Worm (Caenorhabditis elegans) whole organism, L1 larva: ENCODE results near the gene col-71.

Experiments used
- C16A3.4 ChIP-seq: fragments of 150-350 bp; optimal IDR thresholded peaks from 2 replicates; lab custom pipeline; 2014; ENCODE audit warnings: missing biosample characterization, missing genetic modification characterization
- C34B4.2 ChIP-seq: sonication (generic microtip); optimal IDR thresholded peaks from 2 replicates; lab custom pipeline; 2017; ENCODE audit warnings: mild to moderate bottlenecking, missing genetic modification characterization, missing compliant biosample characterization
- F16B12.6 ChIP-seq: fragments of 150-350 bp; optimal IDR thresholded peaks from 2 replicates; lab custom pipeline; 2014; ENCODE audit warnings: missing biosample characterization, missing genetic modification characterization
- Y116A8C.19 ChIP-seq: sonication (generic microtip); optimal IDR thresholded peaks from 2 replicates; lab custom pipeline; 2016; ENCODE audit warnings: missing compliant biosample characterization, missing genetic modification characterization, borderline replicate concordance
- alr-1 ChIP-seq: fragments of 200-800 bp; sonication (Bioruptor generic); optimal IDR thresholded peaks from 2 replicates; lab custom pipeline; 2018; ENCODE audit warnings: borderline replicate concordance, mild to moderate bottlenecking, missing genetic modification characterization, missing compliant biosample characterization
- aly-2 ChIP-seq: fragments of 150-350 bp; optimal IDR thresholded peaks from 2 replicates; lab custom pipeline; 2014; ENCODE audit warnings: missing biosample characterization, missing genetic modification characterization
- blmp-1 ChIP-seq: fragments of 150-350 bp; optimal IDR thresholded peaks from 2 replicates; lab custom pipeline; 2014; ENCODE audit warnings: missing biosample characterization, missing genetic modification characterization
- ceh-63 ChIP-seq: fragments of 200-800 bp; sonication (Bioruptor generic); optimal IDR thresholded peaks from 2 replicates; lab custom pipeline; 2018; ENCODE audit warnings: mild to moderate bottlenecking, missing genetic modification characterization, missing compliant biosample characterization
- ceh-8 ChIP-seq: fragments of 200-800 bp; sonication (Bioruptor generic); optimal IDR thresholded peaks from 2 replicates; lab custom pipeline; 2018; ENCODE audit warnings: mild to moderate bottlenecking, missing genetic modification characterization, moderate library complexity, missing compliant biosample characterization
- ceh-82 ChIP-seq, 3 experiments: fragments of 150-350 bp in 1 of 3; sonication (generic microtip) in 2 of 3; optimal IDR thresholded peaks; 2 replicates each; lab custom pipeline; 2014 to 2017; ENCODE audit warnings: missing biosample characterization in 3 of 3, missing genetic modification characterization in 3 of 3
- ceh-88 ChIP-seq: fragments of 200-800 bp; sonication (Bioruptor generic); IDR thresholded peaks from 2 replicates; pipeline ENCODE4 v1.3.6; 2022; ENCODE audit warnings: missing genetic modification characterization, missing compliant biosample characterization
- ceh-90 ChIP-seq: sonication (generic microtip); optimal IDR thresholded peaks from 2 replicates; lab custom pipeline; 2016; ENCODE audit warnings: missing genetic modification characterization, missing compliant biosample characterization
- ces-1 ChIP-seq: fragments of 150-350 bp; optimal IDR thresholded peaks from 2 replicates; lab custom pipeline; 2014; ENCODE audit warnings: missing biosample characterization, missing genetic modification reagents, missing genetic modification characterization
- dsc-1 ChIP-seq: sonication (generic microtip); optimal IDR thresholded peaks from 2 replicates; lab custom pipeline; 2016; ENCODE audit warnings: mild to moderate bottlenecking, missing genetic modification characterization, missing compliant biosample characterization
- efl-1 ChIP-seq, 4 experiments: fragments of 150-350 bp; optimal IDR thresholded peaks in 3 of 4; peaks in 1 of 4; 1 replicate in 1 of 4; 2 replicates in 3 of 4; lab custom pipeline; 2014; ENCODE audit warnings: missing biosample characterization in 2 of 4, missing genetic modification characterization in 2 of 4, missing genetic modification reagents in 2 of 4
- efl-3 ChIP-seq: fragments of 200-800 bp; sonication (Bioruptor generic); optimal IDR thresholded peaks from 2 replicates; lab custom pipeline; 2018; ENCODE audit warnings: mild to moderate bottlenecking, missing genetic modification characterization, missing compliant biosample characterization
- egl-13 ChIP-seq: sonication (generic microtip); optimal IDR thresholded peaks from 2 replicates; lab custom pipeline; 2016; ENCODE audit warnings: missing genotype, missing genetic modification reagents, missing genetic modification characterization, missing compliant biosample characterization
- egl-27 ChIP-seq, 2 experiments: fragments of 150-350 bp in 1 of 2; sonication (generic microtip); optimal IDR thresholded peaks; 3 replicates each; lab custom pipeline; 2017 to 2018; ENCODE audit warnings: missing biosample characterization in 2 of 2, missing genetic modification characterization in 2 of 2, missing genetic modification reagents in 2 of 2
- elt-3 ChIP-seq, 6 experiments: fragments of 150-350 bp in 1 of 6; sonication (generic microtip); optimal IDR thresholded peaks; 2 replicates each; lab custom pipeline; 2017 to 2018; ENCODE audit warnings: missing biosample characterization in 6 of 6, missing genetic modification characterization in 6 of 6, inconsistent platforms in 1 of 6
- ets-5 ChIP-seq: fragments of 200-800 bp; sonication (Bioruptor generic); IDR thresholded peaks from 2 replicates; pipeline ENCODE4 v1.3.6; 2022; ENCODE audit warnings: missing genetic modification characterization, missing compliant biosample characterization
- fkh-10 ChIP-seq: sonication (generic microtip); optimal IDR thresholded peaks from 2 replicates; lab custom pipeline; 2017; ENCODE audit warnings: missing biosample characterization, missing genetic modification reagents, missing genetic modification characterization
- fkh-4 ChIP-seq: sonication (generic microtip); optimal IDR thresholded peaks from 2 replicates; lab custom pipeline; 2016; ENCODE audit warnings: missing compliant biosample characterization, missing genetic modification characterization, borderline replicate concordance
- fkh-8 ChIP-seq: sonication (generic microtip); optimal IDR thresholded peaks from 2 replicates; lab custom pipeline; 2016; ENCODE audit warnings: mild to moderate bottlenecking, missing genetic modification characterization, missing compliant biosample characterization
- fos-1 ChIP-seq: fragments of 150-350 bp; optimal IDR thresholded peaks from 2 replicates; lab custom pipeline; 2014; ENCODE audit warnings: missing biosample characterization, missing genetic modification characterization
- hlh-17 ChIP-seq: fragments of 200-800 bp; sonication (Bioruptor generic); optimal IDR thresholded peaks from 2 replicates; lab custom pipeline; 2018; ENCODE audit warnings: missing genetic modification characterization, mild to moderate bottlenecking, missing compliant biosample characterization, moderate library complexity, borderline replicate concordance
- hlh-4 ChIP-seq: sonication (generic microtip); optimal IDR thresholded peaks from 2 replicates; lab custom pipeline; 2016; ENCODE audit warnings: mild to moderate bottlenecking, missing genetic modification characterization, missing compliant biosample characterization
- hpl-2 ChIP-seq: fragments of 150-350 bp; optimal IDR thresholded peaks from 2 replicates; lab custom pipeline; 2014; ENCODE audit warnings: missing biosample characterization, missing genetic modification reagents, missing genetic modification characterization
- irx-1 ChIP-seq: sonication (generic microtip); optimal IDR thresholded peaks from 2 replicates; lab custom pipeline; 2016; ENCODE audit warnings: missing genetic modification characterization, missing compliant biosample characterization
- isw-1 ChIP-seq: fragments of 200-800 bp; sonication (Bioruptor generic); IDR thresholded peaks from 2 replicates; pipeline ENCODE4 v1.3.6; 2022; ENCODE audit warnings: missing genetic modification characterization, missing compliant biosample characterization
- lin-14 ChIP-seq: fragments of 200-800 bp; sonication (Bioruptor generic); optimal IDR thresholded peaks from 2 replicates; lab custom pipeline; 2018; ENCODE audit warnings: mild to moderate bottlenecking, missing genetic modification characterization, moderate library complexity, missing compliant biosample characterization
- lin-15B ChIP-seq: fragments of 150-350 bp; sonication (generic microtip); optimal IDR thresholded peaks from 3 replicates; lab custom pipeline; 2014; ENCODE audit warnings: missing biosample characterization, missing genetic modification characterization
- lin-35 ChIP-seq, 2 experiments: fragments of 150-350 bp; optimal IDR thresholded peaks; 2 replicates each; lab custom pipeline; 2014; ENCODE audit warnings: missing biosample characterization in 2 of 2, missing genetic modification characterization in 2 of 2, missing genetic modification reagents in 2 of 2
- lsy-2 ChIP-seq, 2 experiments: fragments of 150-350 bp; optimal IDR thresholded peaks; 2 replicates each; lab custom pipeline; 2014; ENCODE audit warnings: missing biosample characterization in 2 of 2, missing genetic modification characterization in 2 of 2
- nhr-19 ChIP-seq: fragments of 200-800 bp; sonication (Bioruptor generic); conservative IDR thresholded peaks from 2 replicates; pipeline ENCODE4 v1.3.6; 2022; ENCODE audit warnings: missing genetic modification characterization, missing compliant biosample characterization
- nhr-71 ChIP-seq: sonication (generic microtip); optimal IDR thresholded peaks from 2 replicates; lab custom pipeline; 2016; ENCODE audit warnings: mild to moderate bottlenecking, missing genetic modification characterization, moderate library complexity, missing compliant biosample characterization
- nhr-76 ChIP-seq: sonication (generic microtip); optimal IDR thresholded peaks from 2 replicates; lab custom pipeline; 2017; ENCODE audit warnings: missing biosample characterization, missing genetic modification characterization
- nhr-77 ChIP-seq: fragments of 150-350 bp; optimal IDR thresholded peaks from 2 replicates; lab custom pipeline; 2014; ENCODE audit warnings: missing biosample characterization, missing genetic modification characterization
- nhr-84 ChIP-seq: sonication (generic microtip); optimal IDR thresholded peaks from 2 replicates; lab custom pipeline; 2017; ENCODE audit warnings: missing biosample characterization, missing genetic modification characterization
- pag-3 ChIP-seq: sonication (generic microtip); optimal IDR thresholded peaks from 2 replicates; lab custom pipeline; 2017; ENCODE audit warnings: missing genetic modification characterization, mild to moderate bottlenecking, missing compliant biosample characterization, antibody characterized with exemption, borderline replicate concordance; ENCODE audit not compliant: insufficient read depth
- pax-3 ChIP-seq: fragments of 200-800 bp; sonication (Bioruptor generic); optimal IDR thresholded peaks from 2 replicates; lab custom pipeline; 2018; ENCODE audit warnings: mild to moderate bottlenecking, missing genetic modification characterization, moderate library complexity, missing compliant biosample characterization
- snu-23 ChIP-seq: sonication (generic microtip); optimal IDR thresholded peaks from 2 replicates; lab custom pipeline; 2016; ENCODE audit warnings: missing genetic modification characterization, missing compliant biosample characterization
- sox-4 ChIP-seq: sonication (generic microtip); optimal IDR thresholded peaks from 2 replicates; lab custom pipeline; 2016; ENCODE audit warnings: missing genetic modification characterization, missing compliant biosample characterization
- sptf-1 ChIP-seq: fragments of 150-350 bp; optimal IDR thresholded peaks from 2 replicates; lab custom pipeline; 2014; ENCODE audit warnings: missing biosample characterization, missing genetic modification characterization
- swsn-7 ChIP-seq: sonication (generic microtip); optimal IDR thresholded peaks from 2 replicates; lab custom pipeline; 2016; ENCODE audit warnings: missing genetic modification characterization, missing compliant biosample characterization
- tlp-1 ChIP-seq: fragments of 150-350 bp; optimal IDR thresholded peaks from 2 replicates; lab custom pipeline; 2014; ENCODE audit warnings: missing biosample characterization, missing genetic modification characterization
- unc-130 ChIP-seq: fragments of 150-350 bp; optimal IDR thresholded peaks from 2 replicates; lab custom pipeline; 2017; ENCODE audit warnings: missing biosample characterization, missing genetic modification characterization, inconsistent platforms
- unc-62 ChIP-seq: fragments of 150-350 bp; optimal IDR thresholded peaks from 2 replicates; lab custom pipeline; 2014; ENCODE audit warnings: missing biosample characterization, missing genetic modification reagents, missing genetic modification characterization
- vab-15 ChIP-seq: sonication (generic microtip); optimal IDR thresholded peaks from 2 replicates; lab custom pipeline; 2017; ENCODE audit warnings: missing genotype, mild to moderate bottlenecking, missing genetic modification characterization, missing compliant biosample characterization
- zag-1 ChIP-seq: fragments of 150-350 bp; optimal IDR thresholded peaks from 2 replicates; lab custom pipeline; 2014; ENCODE audit warnings: missing biosample characterization, missing genetic modification characterization
- zip-4 ChIP-seq: fragments of 200-800 bp; sonication (Bioruptor generic); optimal IDR thresholded peaks from 2 replicates; lab custom pipeline; 2018; ENCODE audit warnings: mild to moderate bottlenecking, missing genetic modification characterization, moderate library complexity, missing compliant biosample characterization
- ztf-11 ChIP-seq, 2 experiments: sonication (generic microtip); optimal IDR thresholded peaks; 2 replicates each; lab custom pipeline; 2016 to 2017; ENCODE audit warnings: missing genetic modification characterization in 2 of 2, missing biosample characterization in 1 of 2, missing compliant biosample characterization in 1 of 2

Gene col-71

ce11 chrII:3518961-3519544, 16.7 kb upstream of the col-71 start, which contains the start of gene clec-126:
clec-126 (plus strand) TSS chrII:3519494.
- no peak for TF ChIP-seq ces-1 (GFP tag; lab: Kevin White, UChicago)
- TF ChIP-seq nhr-19 (GFP tag; lab: Robert Waterston, UW) = peak; percentile 65
- TF ChIP-seq elt-3 (tag; optimal IDR thresholded peaks at IDR 0.05; lab: Kevin White, UChicago) = peak in 2 of 6 experiments; percentile 2 to 40
- no peak for TF ChIP-seq nhr-84 (tag; lab: Kevin White, UChicago)
- no peak for TF ChIP-seq unc-62 (GFP tag; lab: Kevin White, UChicago)
- TF ChIP-seq swsn-7 (tag; lab: Kevin White, UChicago) = peak; percentile 65
- TF ChIP-seq irx-1 (tag; lab: Kevin White, UChicago) = peak; percentile 43
- TF ChIP-seq fos-1 (tag; lab: Kevin White, UChicago) = peak; percentile 53
- no peak for TF ChIP-seq sox-4 (tag; lab: Kevin White, UChicago)
- TF ChIP-seq fkh-4 (tag; lab: Kevin White, UChicago) = no peak
- TF ChIP-seq vab-15 = no peak
- no peak for TF ChIP-seq Y116A8C.19 (tag; lab: Kevin White, UChicago)
- TF ChIP-seq dsc-1 (tag; lab: Kevin White, UChicago) = peak; percentile 62
- no peak for TF ChIP-seq zip-4 (GFP tag; lab: Kevin White, UChicago)
- TF ChIP-seq ceh-63 (GFP tag; lab: Kevin White, UChicago) = no peak
- TF ChIP-seq efl-3 (GFP tag; lab: Kevin White, UChicago) = no peak
- no peak for TF ChIP-seq hpl-2 (GFP tag; lab: Kevin White, UChicago)
- TF ChIP-seq F16B12.6 (tag; lab: Kevin White, UChicago) = peak; percentile 28
- no peak for TF ChIP-seq isw-1 (GFP tag; lab: Robert Waterston, UW)
- peak; percentile 81 for TF ChIP-seq nhr-71 (tag; lab: Kevin White, UChicago)
- TF ChIP-seq fkh-8 (tag; lab: Kevin White, UChicago) = peak; percentile 44
- peak; percentile 30 to 76 for TF ChIP-seq lin-35 (GFP tag; optimal IDR thresholded peaks at IDR 0.05; lab: Kevin White, UChicago)
- TF ChIP-seq ztf-11 (tag; optimal IDR thresholded peaks at IDR 0.05; lab: Kevin White, UChicago) = peak in 1 of 2 experiments; percentile 52
- TF ChIP-seq fkh-10 (GFP tag; lab: Kevin White, UChicago) = peak; percentile 10
- no peak for TF ChIP-seq aly-2 (tag; lab: Kevin White, UChicago)
- TF ChIP-seq unc-130 = no peak
- peak; percentile 24 for TF ChIP-seq lin-15B (tag; lab: Kevin White, UChicago)
- peak; percentile 45 for TF ChIP-seq egl-13 (tag; lab: Kevin White, UChicago)
- no peak for TF ChIP-seq alr-1
- TF ChIP-seq pag-3 (tag; lab: Kevin White, UChicago) = no peak
- no peak for TF ChIP-seq tlp-1 (tag; lab: Kevin White, UChicago)
- peak; percentile 40 for TF ChIP-seq blmp-1 (tag; lab: Kevin White, UChicago)
- no peak for TF ChIP-seq ets-5 (GFP tag; lab: Robert Waterston, UW)
- no peak for TF ChIP-seq C34B4.2 (tag; lab: Kevin White, UChicago)
- TF ChIP-seq snu-23 (GFP tag; lab: Kevin White, UChicago) = peak; percentile 87
- peak; percentile 4 for TF ChIP-seq ceh-8 (GFP tag; lab: Kevin White, UChicago)
- peak in 1 of 2 experiments; percentile 35 for TF ChIP-seq egl-27 (tag; optimal IDR thresholded peaks at IDR 0.05; lab: Kevin White, UChicago)
- TF ChIP-seq sptf-1 (tag; lab: Kevin White, UChicago) = no peak
- no peak for TF ChIP-seq hlh-4
- peak; percentile 69 for TF ChIP-seq nhr-77 (tag; lab: Kevin White, UChicago)
- no peak for TF ChIP-seq nhr-76 (tag; lab: Kevin White, UChicago)
- TF ChIP-seq ceh-90 (tag; lab: Kevin White, UChicago) = no peak
- TF ChIP-seq C16A3.4 = peak; percentile 57
- peak; percentile 76 for TF ChIP-seq lin-14 (GFP tag; lab: Kevin White, UChicago)
- TF ChIP-seq efl-1 (optimal IDR thresholded peaks at IDR 0.05; lab: Kevin White, UChicago) = peak; percentile 38 to 59
- TF ChIP-seq efl-1 (GFP tag; optimal IDR thresholded peaks at IDR 0.05 in 1 of 2; lab: Kevin White, UChicago) = peak; percentile 40 to 93
- no peak for TF ChIP-seq pax-3 (tag; lab: Kevin White, UChicago)
- peak in 2 of 3 experiments; percentile 13 to 37 for TF ChIP-seq ceh-82 (tag; optimal IDR thresholded peaks at IDR 0.05; lab: Kevin White, UChicago)
- no peak for TF ChIP-seq zag-1 (tag; lab: Kevin White, UChicago)
- 0 out of 2 replicates have a peak, but pooled peaks have one; percentile 33 for TF ChIP-seq ceh-88 (GFP tag; lab: Robert Waterston, UW)
- TF ChIP-seq hlh-17 (GFP tag; lab: Kevin White, UChicago) = no peak
- TF ChIP-seq lsy-2 (tag; optimal IDR thresholded peaks at IDR 0.05; lab: Kevin White, UChicago) = peak; percentile 68 to 81
